Worm (Caenorhabditis elegans): ENCODE measurements around the gene snt-7.

snt-7 gene

DNA sequence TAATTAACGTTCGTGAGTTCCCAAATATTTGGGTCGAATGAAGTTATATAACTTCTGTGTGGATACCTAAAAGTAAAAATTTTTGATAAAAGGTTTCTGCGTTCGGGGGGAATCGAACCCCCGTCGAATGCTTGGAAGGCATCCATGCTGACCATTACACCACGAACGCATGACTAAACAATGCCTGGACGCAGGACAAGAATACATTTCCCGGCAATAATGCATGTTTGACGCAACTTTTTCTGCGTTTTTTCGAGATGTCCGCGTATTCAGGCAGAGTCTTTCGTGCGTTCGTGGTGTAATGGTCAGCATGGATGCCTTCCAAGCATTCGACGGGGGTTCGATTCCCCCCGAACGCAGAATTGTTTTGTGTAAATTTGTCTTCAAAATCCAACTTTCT, 1.8 kb upstream of the snt-7 start (continued):
- TF ChIP-seq lin-14 (GFP tag; optimal IDR thresholded peaks at IDR 0.05), result peak; percentile 13
- TF ChIP-seq aly-2 (tag; optimal IDR thresholded peaks at IDR 0.05), result no peak
- TF ChIP-seq xbp-1 (tag; optimal IDR thresholded peaks at IDR 0.05), result no peak
- TF ChIP-seq vab-15 (tag; optimal IDR thresholded peaks at IDR 0.05), result no peak
- no peak for TF ChIP-seq nhr-11 (tag; optimal IDR thresholded peaks at IDR 0.05)
- TF ChIP-seq unc-86 (tag; optimal IDR thresholded peaks at IDR 0.05), result no peak
- TF ChIP-seq lsy-2 (tag; optimal IDR thresholded peaks at IDR 0.05), result peak in 1 of 2 experiments; percentile 41
- no peak for TF ChIP-seq lir-3 (tag; optimal IDR thresholded peaks at IDR 0.05; ENCODE audit: poor library complexity)
- TF ChIP-seq zag-1 (tag; optimal IDR thresholded peaks at IDR 0.05), result no peak
- TF ChIP-seq unc-130 (tag; optimal IDR thresholded peaks at IDR 0.05), result no peak
- TF ChIP-seq irx-1 (tag; optimal IDR thresholded peaks at IDR 0.05), result no peak
- peak; percentile 70 for TF ChIP-seq nhr-90 (tag; optimal IDR thresholded peaks at IDR 0.05; ENCODE audit: poor library complexity)
- no peak for TF ChIP-seq lin-13 (GFP tag; optimal IDR thresholded peaks at IDR 0.05)
- TF ChIP-seq nhr-28 (tag; optimal IDR thresholded peaks at IDR 0.05), result no peak
- TF ChIP-seq snu-23 (GFP tag; optimal IDR thresholded peaks at IDR 0.05), result peak; percentile 63
- TF ChIP-seq tlp-1 (tag; optimal IDR thresholded peaks at IDR 0.05), result no peak
- no peak for TF ChIP-seq egl-27 (tag; optimal IDR thresholded peaks at IDR 0.05)
- TF ChIP-seq hlh-17 (GFP tag; optimal IDR thresholded peaks at IDR 0.05; ENCODE audit: borderline replicate concordance), result no peak
- no peak for TF ChIP-seq unc-98 (GFP tag; IDR thresholded peaks at IDR 0.05)
- no peak for TF ChIP-seq nhr-77 (tag; optimal IDR thresholded peaks at IDR 0.05)
- no peak for TF ChIP-seq ama-1 (optimal IDR thresholded peaks at IDR 0.05)
- TF ChIP-seq C34B4.2 (tag; optimal IDR thresholded peaks at IDR 0.05), result no peak
- TF ChIP-seq lin-39 (tag; optimal IDR thresholded peaks at IDR 0.05), result no peak
- TF ChIP-seq mdl-1 (tag; optimal IDR thresholded peaks at IDR 0.05), result peak in 1 of 2 experiments; percentile 52
- no peak for TF ChIP-seq ets-5 (GFP tag; IDR thresholded peaks at IDR 0.05)
- TF ChIP-seq nhr-84 (tag; optimal IDR thresholded peaks at IDR 0.05), result no peak
- TF ChIP-seq Y116A8C.19 (tag; optimal IDR thresholded peaks at IDR 0.05; ENCODE audit: borderline replicate concordance), result no peak
- peak; percentile 60 for TF ChIP-seq nhr-19 (GFP tag; conservative IDR thresholded peaks at IDR 0.05)
- no peak for TF ChIP-seq ces-1 (GFP tag; optimal IDR thresholded peaks at IDR 0.05)
- TF ChIP-seq C16A3.4 (tag; optimal IDR thresholded peaks at IDR 0.05), result peak; percentile 31
- TF ChIP-seq lin-35 (GFP tag; optimal IDR thresholded peaks at IDR 0.05), result peak in 1 of 2 experiments; percentile 72
- no peak for TF ChIP-seq fkh-4 (tag; optimal IDR thresholded peaks at IDR 0.05; ENCODE audit: borderline replicate concordance)
- no peak for TF ChIP-seq sup-37 (GFP tag; optimal IDR thresholded peaks at IDR 0.05)
- no peak for TF ChIP-seq hlh-4 (tag; optimal IDR thresholded peaks at IDR 0.05)
- peak; percentile 6 for TF ChIP-seq lin-15B (tag; optimal IDR thresholded peaks at IDR 0.05)
- TF ChIP-seq ztf-11 (tag; optimal IDR thresholded peaks at IDR 0.05), result no peak
- no peak for TF ChIP-seq egl-13 (tag; optimal IDR thresholded peaks at IDR 0.05)
- no peak for TF ChIP-seq sptf-1 (tag; optimal IDR thresholded peaks at IDR 0.05)
- TF ChIP-seq aha-1 (tag; optimal IDR thresholded peaks at IDR 0.05), result no peak
- peak; percentile 20 for TF ChIP-seq jun-1 (tag; optimal IDR thresholded peaks at IDR 0.05)
- TF ChIP-seq fos-1 (tag; optimal IDR thresholded peaks at IDR 0.05), result no peak
- peak; percentile 24 for TF ChIP-seq mep-1 (tag; optimal IDR thresholded peaks at IDR 0.05)
- peak; percentile 46 for TF ChIP-seq rnt-1 (tag; optimal IDR thresholded peaks at IDR 0.05)
- peak; percentile 52 for TF ChIP-seq elt-2 (tag; optimal IDR thresholded peaks at IDR 0.05)
- TF ChIP-seq unc-30 (tag; optimal IDR thresholded peaks at IDR 0.05), result no peak
- TF ChIP-seq zip-4 (GFP tag; optimal IDR thresholded peaks at IDR 0.05), result no peak
- no peak for TF ChIP-seq ceh-82 (tag; optimal IDR thresholded peaks at IDR 0.05)

Measured in whole organism, L1 larva.